Worm (Caenorhabditis elegans) whole organism, L4/young adult: Measurements from ENCODE around the gene pes-4.

ENCODE experiments used
- W03F9.2 ChIP-seq: fragments of 150-350 bp; optimal IDR thresholded peaks from 2 replicates; lab custom pipeline; 2014; ENCODE audit warnings: missing biosample characterization, missing genetic modification characterization
- dao-5 ChIP-seq: sonication (generic microtip); optimal IDR thresholded peaks from 2 replicates; lab custom pipeline; 2016; ENCODE audit warnings: missing genotype, missing genetic modification characterization, moderate library complexity, missing compliant biosample characterization
- him-1 ChIP-seq: sonication (generic microtip); optimal IDR thresholded peaks from 2 replicates; lab custom pipeline; 2016; ENCODE audit warnings: missing genotype, missing genetic modification reagents, missing genetic modification characterization, missing compliant biosample characterization

ce11 chrIII:1269156-1269555, 39.1 kb upstream of the pes-4 start, which contains the start of gene fbxa-32:
- TF ChIP-seq him-1 (tag; lab: Kevin White, UChicago) (no peak), dao-5 (no peak), W03F9.2 (tag; lab: Kevin White, UChicago) (no peak)
